Worm (Caenorhabditis elegans): ENCODE results near the gene pad-2.

DNA sequence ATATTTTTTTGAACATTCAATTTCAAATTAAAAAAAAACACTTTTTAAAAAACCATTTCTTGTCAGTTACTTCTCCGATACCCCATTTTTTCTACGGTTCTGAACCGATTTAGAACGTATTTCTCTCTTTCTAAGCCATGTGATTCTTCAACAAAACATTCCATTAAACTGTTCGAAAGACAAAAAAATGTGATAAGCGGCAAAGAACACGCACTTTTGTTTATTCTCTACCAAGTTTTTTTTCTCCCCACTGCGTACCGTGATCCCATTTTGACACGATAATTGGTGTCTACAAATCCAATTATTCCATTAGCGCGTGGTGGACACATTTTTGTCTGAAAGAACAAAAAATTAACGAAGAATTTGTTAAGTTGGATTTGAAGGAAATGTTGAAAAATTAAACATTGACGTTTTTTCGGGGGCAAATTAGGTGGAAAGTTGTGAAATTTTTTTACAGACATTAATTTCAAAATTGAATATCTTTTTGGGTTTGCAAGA, 37.5 kb upstream of the pad-2 start:
- no peak for TF ChIP-seq W03F9.2 (tag; optimal IDR thresholded peaks at IDR 0.05)
- TF ChIP-seq him-1 (tag; optimal IDR thresholded peaks at IDR 0.05) = no peak

Data from whole organism, L4/young adult.